Fruit fly (Drosophila melanogaster): Measurements from ENCODE around the gene CG15465.

CG15465 gene

DNA sequence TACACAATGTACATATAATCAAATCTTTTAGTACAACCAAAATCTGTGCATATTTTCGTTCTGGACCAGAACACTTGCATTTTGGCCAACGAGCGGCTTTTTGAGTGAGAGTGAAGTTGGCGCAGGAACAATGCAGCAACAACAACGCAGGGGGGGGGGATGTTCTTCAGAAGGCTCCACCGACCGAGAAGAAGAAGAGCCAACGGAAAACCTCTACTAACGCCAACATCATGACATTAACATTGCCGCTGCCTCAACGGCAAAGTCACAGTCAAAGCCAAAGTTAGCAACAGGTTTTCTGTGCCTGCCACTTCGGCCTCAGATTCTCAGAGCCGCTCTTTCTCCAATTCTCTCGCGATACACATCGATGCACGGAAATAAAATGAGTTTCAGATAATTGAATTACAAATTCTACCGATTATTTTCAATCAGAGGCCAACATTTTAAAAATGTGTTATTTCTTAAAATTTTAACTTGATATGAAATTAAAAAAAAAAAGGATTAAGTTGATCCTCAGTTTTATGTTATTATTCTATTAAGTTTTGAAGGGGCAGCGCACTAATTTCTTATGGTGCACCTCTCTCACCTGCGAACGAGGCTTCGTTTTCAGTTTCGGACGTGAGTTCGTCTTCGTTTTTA lies 39.2 kb upstream of the CG15465 start (continued):
- TF ChIP-seq H15 (GFP tag; IDR thresholded peaks at IDR 0.05) (peak; percentile 78; the same call in 2 of the 3 replicates), hb (GFP tag; IDR thresholded peaks at IDR 0.05; ENCODE audit: partially characterized antibody) (no peak), ap (GFP tag; IDR thresholded peaks at IDR 0.05) (peak; percentile 39; the same call in 1 of the 2 replicates), CG7372 (GFP tag; IDR thresholded peaks at IDR 0.05) (peak; percentile 72), zfh2 (GFP tag; optimal IDR thresholded peaks at IDR 0.05) (peak; percentile 45), CG17186 (GFP tag; optimal IDR thresholded peaks at IDR 0.05) (no peak), Sox100B (GFP tag; optimal IDR thresholded peaks at IDR 0.05) (peak; percentile 83), odd (GFP tag; optimal IDR thresholded peaks at IDR 0.05) (peak; percentile 67), CG7839 (tag; optimal IDR thresholded peaks at IDR 0.05) (peak; percentile 86), Lim3 (GFP tag; IDR thresholded peaks at IDR 0.05) (no peak), CG17385 (GFP tag; optimal IDR thresholded peaks at IDR 0.05) (peak; percentile 77), CG12236 (GFP tag; optimal IDR thresholded peaks at IDR 0.05) (peak; percentile 48), Adf1 (GFP tag; IDR thresholded peaks at IDR 0.05) (peak; percentile 31; the same call in 1 of the 2 replicates), NFAT (GFP tag; IDR thresholded peaks at IDR 0.05) (0 out of 2 replicates have a peak, but pooled peaks have one; percentile 40), Gug (GFP tag; IDR thresholded peaks at IDR 0.05) (no peak), CG11696 (GFP tag; IDR thresholded peaks at IDR 0.05) (peak; percentile 36; the same call in 1 of the 2 replicates), sd (tag; optimal IDR thresholded peaks at IDR 0.05) (no peak), Taf1 (GFP tag; IDR thresholded peaks at IDR 0.05) (peak; percentile 67), Camta (GFP tag; optimal IDR thresholded peaks at IDR 0.05) (peak; percentile 71), Ravus (GFP tag; IDR thresholded peaks at IDR 0.05) (peak; percentile 12; the same call in 1 of the 2 replicates), CG10431 (GFP tag; optimal IDR thresholded peaks at IDR 0.05) (no peak), gt (GFP tag; IDR thresholded peaks at IDR 0.05) (0 out of 2 replicates have a peak, but pooled peaks have one; percentile 33)

dm6 chrX:5046895-5047306 lies 38.7 kb upstream of the CG15465 start:
- peak; percentile 61 for TF ChIP-seq kni (GFP tag; optimal IDR thresholded peaks at IDR 0.05)
- TF ChIP-seq CG9817 (tag; optimal IDR thresholded peaks at IDR 0.05): no peak
- TF ChIP-seq CG7745 (tag; optimal IDR thresholded peaks at IDR 0.05): no peak
- no peak for TF ChIP-seq jing (GFP tag; optimal IDR thresholded peaks at IDR 0.05)
- peak; percentile 15; the same call in 1 of the 2 replicates for TF ChIP-seq Adf1 (GFP tag; IDR thresholded peaks at IDR 0.05)
- no peak for TF ChIP-seq Dek (tag; optimal IDR thresholded peaks at IDR 0.05)
- TF ChIP-seq CG1832 (GFP tag; optimal IDR thresholded peaks at IDR 0.05): peak; percentile 63
- TF ChIP-seq pnt (GFP tag; optimal IDR thresholded peaks at IDR 0.05): no peak
- TF ChIP-seq jigr1 (GFP tag; IDR thresholded peaks at IDR 0.05): no peak
- TF ChIP-seq tll (GFP tag; optimal IDR thresholded peaks at IDR 0.05): peak in 1 of 2 experiments; percentile 34
- peak; percentile 89 for TF ChIP-seq chinmo (GFP tag; IDR thresholded peaks at IDR 0.05; ENCODE audit: partially characterized antibody)
- peak; percentile 2 for TF ChIP-seq CG12769 (tag; optimal IDR thresholded peaks at IDR 0.05)
- 0 out of 2 replicates have a peak, but pooled peaks have one; percentile 6 for TF ChIP-seq CG10321 (GFP tag; IDR thresholded peaks at IDR 0.05)
- no peak for TF ChIP-seq en (GFP tag; optimal IDR thresholded peaks at IDR 0.05)
- TF ChIP-seq CG17612 (GFP tag; IDR thresholded peaks at IDR 0.05): no peak
- no peak for TF ChIP-seq CG32772 (GFP tag; IDR thresholded peaks at IDR 0.05)
- 0 out of 2 replicates have a peak, but pooled peaks have one; percentile 15 for TF ChIP-seq sna (GFP tag; IDR thresholded peaks at IDR 0.05; ENCODE audit: partially characterized antibody)
- no peak for TF ChIP-seq cad (GFP tag; optimal IDR thresholded peaks at IDR 0.05)
- TF ChIP-seq cg (GFP tag; optimal IDR thresholded peaks at IDR 0.05): peak; percentile 92
- peak in 1 of 2 experiments; percentile 58 for TF ChIP-seq insv (GFP tag; optimal IDR thresholded peaks at IDR 0.05)
- no peak for TF ChIP-seq D19A (tag; optimal IDR thresholded peaks at IDR 0.05)
- no peak for TF ChIP-seq corto (GFP tag; optimal IDR thresholded peaks at IDR 0.05)
- TF ChIP-seq Pdp1 (GFP tag; optimal IDR thresholded peaks at IDR 0.05): peak in 1 of 2 experiments; percentile 75
- no peak for TF ChIP-seq h (optimal IDR thresholded peaks at IDR 0.05)
- peak; percentile 30 for TF ChIP-seq yki (optimal IDR thresholded peaks at IDR 0.05)
- TF ChIP-seq sd (tag; optimal IDR thresholded peaks at IDR 0.05): peak; percentile 45
- TF ChIP-seq CG17385 (GFP tag; optimal IDR thresholded peaks at IDR 0.05): no peak
- TF ChIP-seq CG17361 (GFP tag; IDR thresholded peaks at IDR 0.05): 0 out of 3 replicates have a peak, but pooled peaks have one; percentile 3
- peak; percentile 97 for TF ChIP-seq Elba2 (GFP tag; optimal IDR thresholded peaks at IDR 0.05)
- TF ChIP-seq CG12659 (GFP tag; optimal IDR thresholded peaks at IDR 0.05): no peak
